Worm (Caenorhabditis elegans): ENCODE data around the gene R07B1.7.
A peak's percentile ranks its signal among the peaks of the same experiment; 100 is the strongest.

The R07B1.7 gene

ce11 chrX:9858069-9858468 lies 10.9 kb upstream of the R07B1.7 start, which contains the start of gene scav-5:
Gene scav-5, plus strand, starts transcription at chrX:9858365.
- TF ChIP-seq pqm-1 (tag; optimal IDR thresholded peaks at IDR 0.05) (peak; percentile 92), pha-4 (tag; optimal IDR thresholded peaks at IDR 0.05) (peak; percentile 3), elt-2 (tag; optimal IDR thresholded peaks at IDR 0.05) (peak; percentile 91), lin-15B (tag; optimal IDR thresholded peaks at IDR 0.05) (no peak)

- TF ChIP-seq nhr-23 (tag; optimal IDR thresholded peaks at IDR 0.05) (no peak), lin-39 (tag; optimal IDR thresholded peaks at IDR 0.05) (no peak), lin-15B (tag; optimal IDR thresholded peaks at IDR 0.05) (no peak), elt-3 (tag; optimal IDR thresholded peaks at IDR 0.05) (no peak), zag-1 (tag; optimal IDR thresholded peaks at IDR 0.05) (no peak), egl-27 (tag; optimal IDR thresholded peaks at IDR 0.05) (no peak), tbx-2 (tag; optimal IDR thresholded peaks at IDR 0.05) (no peak), pha-4 (tag; optimal IDR thresholded peaks at IDR 0.05) (peak; percentile 47), mdl-1 (tag; optimal IDR thresholded peaks at IDR 0.05) (no peak), pqm-1 (tag; optimal IDR thresholded peaks at IDR 0.05) (peak; percentile 47), ztf-4 (tag; optimal IDR thresholded peaks at IDR 0.05) (no peak), nhr-43 (tag; optimal IDR thresholded peaks at IDR 0.05; ENCODE audit: poor library complexity, severe bottlenecking) (no peak), ztf-11 (tag; optimal IDR thresholded peaks at IDR 0.05) (no peak), nhr-77 (tag; optimal IDR thresholded peaks at IDR 0.05) (no peak), fos-1 (tag; optimal IDR thresholded peaks at IDR 0.05) (peak; percentile 0), skn-1 (tag; optimal IDR thresholded peaks at IDR 0.05) (no peak), nfya-1 (tag; optimal IDR thresholded peaks at IDR 0.05; ENCODE audit: insufficient read depth) (no peak), sea-2 (GFP tag; optimal IDR thresholded peaks at IDR 0.05) (no peak), ceh-28 (tag; optimal IDR thresholded peaks at IDR 0.05) (no peak), elt-2 (tag; optimal IDR thresholded peaks at IDR 0.05) (peak; percentile 80), fkh-10 (GFP tag; optimal IDR thresholded peaks at IDR 0.05) (no peak), egl-5 (tag; optimal IDR thresholded peaks at IDR 0.05) (no peak), daf-12 (tag; optimal IDR thresholded peaks at IDR 0.05) (no peak), ama-1 (optimal IDR thresholded peaks at IDR 0.05) (no peak), unc-39 (tag; optimal IDR thresholded peaks at IDR 0.05) (no peak), nhr-11 (tag; optimal IDR thresholded peaks at IDR 0.05) (no peak)
Observed at ce11 chrX:9862916-9863624, 5.8 kb upstream of the R07B1.7 start, which contains the start of the genes gst-36 and R07B1.5. Gene gst-36, minus strand, starts transcription at chrX:9862960. Gene R07B1.5, plus strand, starts transcription at chrX:9863580.

ce11 chrX:9866355-9866754 lies 2.6 kb upstream of the R07B1.7 start, which contains the start of gene R07B1.6:
Gene R07B1.6, plus strand, starts transcription at chrX:9866655.
- TF ChIP-seq fos-1 (tag; optimal IDR thresholded peaks at IDR 0.05) = no peak
- TF ChIP-seq ztf-11 (tag; optimal IDR thresholded peaks at IDR 0.05) = no peak
- no peak for TF ChIP-seq elt-1 (tag; optimal IDR thresholded peaks at IDR 0.05)
- TF ChIP-seq nhr-28 (tag; optimal IDR thresholded peaks at IDR 0.05) = no peak
- TF ChIP-seq mdl-1 (tag; optimal IDR thresholded peaks at IDR 0.05) = no peak
- no peak for TF ChIP-seq nhr-76 (tag; optimal IDR thresholded peaks at IDR 0.05)
- no peak for TF ChIP-seq daf-12 (tag; optimal IDR thresholded peaks at IDR 0.05)
- no peak for TF ChIP-seq pqm-1 (tag; optimal IDR thresholded peaks at IDR 0.05)
- TF ChIP-seq nhr-25 (tag; optimal IDR thresholded peaks at IDR 0.05) = no peak
- no peak for TF ChIP-seq eor-1 (tag; optimal IDR thresholded peaks at IDR 0.05)
- no peak for TF ChIP-seq jun-1 (tag; optimal IDR thresholded peaks at IDR 0.05)
- TF ChIP-seq egl-27 (tag; optimal IDR thresholded peaks at IDR 0.05) = no peak

- no peak for TF ChIP-seq nhr-76 (tag; optimal IDR thresholded peaks at IDR 0.05)
Observed at ce11 chrX:9869522-9869921, 602 bp downstream of the R07B1.7 start, which contains the start of gene R07B1.13. Gene R07B1.13, plus strand, starts transcription at chrX:9869822.

ce11 chrX:9872554-9872953 lies 3.6 kb downstream of the R07B1.7 start, which contains the start of gene R07B1.8:
Gene R07B1.8, minus strand, starts transcription at chrX:9872654.
- TF ChIP-seq mdl-1 (tag; optimal IDR thresholded peaks at IDR 0.05) (no peak), ama-1 (optimal IDR thresholded peaks at IDR 0.05) (no peak), ceh-16 (tag; optimal IDR thresholded peaks at IDR 0.05) (no peak), ZK546.5 (tag; optimal IDR thresholded peaks at IDR 0.05) (no peak), nhr-67 (tag; optimal IDR thresholded peaks at IDR 0.05) (no peak), elt-3 (tag; optimal IDR thresholded peaks at IDR 0.05) (no peak), daf-12 (tag; optimal IDR thresholded peaks at IDR 0.05) (no peak), fkh-10 (GFP tag; optimal IDR thresholded peaks at IDR 0.05) (no peak), nhr-28 (tag; optimal IDR thresholded peaks at IDR 0.05) (no peak), jun-1 (tag; optimal IDR thresholded peaks at IDR 0.05) (no peak), zag-1 (tag; optimal IDR thresholded peaks at IDR 0.05) (no peak), unc-39 (tag; optimal IDR thresholded peaks at IDR 0.05) (no peak), unc-62 (GFP tag; optimal IDR thresholded peaks at IDR 0.05) (no peak), aly-2 (tag; optimal IDR thresholded peaks at IDR 0.05) (no peak), elt-1 (tag; optimal IDR thresholded peaks at IDR 0.05) (no peak), sea-2 (GFP tag; optimal IDR thresholded peaks at IDR 0.05) (no peak)
